Worm (Caenorhabditis elegans) whole organism, late embryonic: Measurements from ENCODE around the gene rsp-3.

Source experiments
- ama-1 ChIP-seq: fragments of 150-350 bp; optimal IDR thresholded peaks from 2 replicates; lab custom pipeline; 2014
- ceh-24 ChIP-seq: sonication (generic microtip); optimal IDR thresholded peaks from 2 replicates; lab custom pipeline; 2016; ENCODE audit warnings: mild to moderate bottlenecking, missing genetic modification characterization, missing compliant biosample characterization
- ceh-6 ChIP-seq: fragments of 200-800 bp; sonication (Bioruptor generic); optimal IDR thresholded peaks from 2 replicates; lab custom pipeline; 2018; ENCODE audit warnings: mild to moderate bottlenecking, missing genetic modification characterization, missing compliant biosample characterization
- ets-4 ChIP-seq: sonication (generic microtip); optimal IDR thresholded peaks from 2 replicates; lab custom pipeline; 2016; ENCODE audit warnings: missing genetic modification characterization, missing compliant biosample characterization
- fkh-10 ChIP-seq: fragments of 150-350 bp; optimal IDR thresholded peaks from 2 replicates; lab custom pipeline; 2014; ENCODE audit warnings: missing biosample characterization, missing genetic modification reagents, missing genetic modification characterization
- hlh-8 ChIP-seq: sonication (generic microtip); optimal IDR thresholded peaks from 2 replicates; lab custom pipeline; 2016; ENCODE audit warnings: missing genotype, missing genetic modification characterization, missing compliant biosample characterization
- nfya-1 ChIP-seq: sonication (generic microtip); optimal IDR thresholded peaks from 2 replicates; lab custom pipeline; 2017; ENCODE audit warnings: missing genetic modification characterization, mild to moderate bottlenecking, missing compliant biosample characterization, antibody characterized with exemption, moderate library complexity
- pat-9 ChIP-seq: fragments of 200-800 bp; sonication (Bioruptor generic); optimal IDR thresholded peaks from 2 replicates; lab custom pipeline; 2018; ENCODE audit warnings: mild to moderate bottlenecking, missing genetic modification characterization, moderate library complexity, missing compliant biosample characterization

The rsp-3 gene

DNA sequence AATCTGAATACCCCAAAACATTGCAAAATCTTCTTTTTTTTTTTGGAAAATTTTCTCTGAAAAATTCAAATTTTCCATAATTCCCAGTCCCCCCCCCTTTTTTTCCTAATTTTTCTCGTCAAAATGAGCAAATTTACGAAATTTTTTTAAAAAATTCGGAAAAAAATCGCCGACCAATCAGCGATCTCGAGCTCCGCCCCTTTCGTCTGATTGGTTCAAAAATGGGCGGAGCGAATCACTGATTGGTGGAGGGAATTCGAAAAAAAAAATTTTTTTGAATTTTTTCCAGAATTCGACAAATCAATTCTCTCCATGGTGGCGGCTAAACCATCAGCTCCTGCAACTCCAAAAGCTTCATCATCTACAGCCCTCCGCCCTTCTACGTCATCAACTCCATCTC is 49.1 kb downstream of the rsp-3 start:
- TF ChIP-seq pat-9 (no peak), fkh-10 (GFP tag; lab: Kevin White, UChicago) (no peak), nfya-1 (tag; lab: Kevin White, UChicago) (peak; percentile 81), ceh-24 (no peak), ama-1 (lab: Kevin White, UChicago) (no peak), ceh-6 (GFP tag; lab: Kevin White, UChicago) (no peak), hlh-8 (tag; lab: Kevin White, UChicago) (no peak), ets-4 (tag; lab: Kevin White, UChicago) (no peak)
